Worm (Caenorhabditis elegans): ENCODE data around the gene scd-1.
A peak's percentile ranks its signal among the peaks of the same experiment; 100 is the strongest.

scd-1 gene

ce11 chrX:12563589-12563988 lies 38.0 kb upstream of the scd-1 start (continued):
- peak; percentile 87 for TF ChIP-seq tbx-2 (tag; optimal IDR thresholded peaks at IDR 0.05)
- TF ChIP-seq C08G9.2 (tag; optimal IDR thresholded peaks at IDR 0.05): peak; percentile 85
- TF ChIP-seq hlh-30 (tag; optimal IDR thresholded peaks at IDR 0.05; ENCODE audit: insufficient read depth): peak; percentile 62
- TF ChIP-seq pha-4 (tag; optimal IDR thresholded peaks at IDR 0.05): no peak
- TF ChIP-seq ama-1 (optimal IDR thresholded peaks at IDR 0.05): no peak
- TF ChIP-seq che-1 (tag; optimal IDR thresholded peaks at IDR 0.05): peak; percentile 87
- peak; percentile 74 for TF ChIP-seq zip-5 (tag; optimal IDR thresholded peaks at IDR 0.05)
- peak; percentile 93 for TF ChIP-seq ceh-34 (tag; optimal IDR thresholded peaks at IDR 0.05)
- peak; percentile 99 for TF ChIP-seq ref-2 (tag; optimal IDR thresholded peaks at IDR 0.05)
- TF ChIP-seq C38D4.7 (GFP tag; optimal IDR thresholded peaks at IDR 0.05): peak; percentile 87
- peak; percentile 95 for TF ChIP-seq unc-3 (GFP tag; conservative IDR thresholded peaks at IDR 0.05)
- TF ChIP-seq unc-3 (tag; optimal IDR thresholded peaks at IDR 0.05): peak; percentile 90
- TF ChIP-seq unc-55 (GFP tag; optimal IDR thresholded peaks at IDR 0.05): peak; percentile 22
- TF ChIP-seq ceh-24 (tag; optimal IDR thresholded peaks at IDR 0.05): peak; percentile 54
- peak; percentile 86 for TF ChIP-seq hlh-8 (tag; optimal IDR thresholded peaks at IDR 0.05)
- peak; percentile 33 for TF ChIP-seq fkh-10 (GFP tag; optimal IDR thresholded peaks at IDR 0.05)
- peak; percentile 88 for TF ChIP-seq unc-86 (tag; optimal IDR thresholded peaks at IDR 0.05)
- TF ChIP-seq mec-3 (tag; optimal IDR thresholded peaks at IDR 0.05; ENCODE audit: borderline replicate concordance): peak; percentile 63
- peak; percentile 86 for TF ChIP-seq sox-2 (GFP tag; IDR thresholded peaks at IDR 0.05)
- TF ChIP-seq fax-1 (tag; optimal IDR thresholded peaks at IDR 0.05): peak; percentile 89
- TF ChIP-seq ceh-2 (tag; optimal IDR thresholded peaks at IDR 0.05): peak; percentile 85
- TF ChIP-seq gmeb-2 (tag; optimal IDR thresholded peaks at IDR 0.05): peak; percentile 95
- TF ChIP-seq dmd-4 (tag; optimal IDR thresholded peaks at IDR 0.05; ENCODE audit: borderline replicate concordance): peak; percentile 78
- TF ChIP-seq eyg-1 (tag; optimal IDR thresholded peaks at IDR 0.05): peak; percentile 84
- peak; percentile 52 for TF ChIP-seq ets-4 (tag; optimal IDR thresholded peaks at IDR 0.05)
- TF ChIP-seq lim-6 (tag; optimal IDR thresholded peaks at IDR 0.05): peak; percentile 77
- peak; percentile 81 for TF ChIP-seq K02D7.2 (tag; optimal IDR thresholded peaks at IDR 0.05)
- TF ChIP-seq ceh-14 (tag; optimal IDR thresholded peaks at IDR 0.05): peak; percentile 88
- no peak for TF ChIP-seq nhr-11 (tag; optimal IDR thresholded peaks at IDR 0.05)
- TF ChIP-seq pat-9 (tag; optimal IDR thresholded peaks at IDR 0.05): peak; percentile 90
- no peak for TF ChIP-seq ceh-22 (tag; optimal IDR thresholded peaks at IDR 0.05)
- peak; percentile 97 for TF ChIP-seq ceh-45 (GFP tag; IDR thresholded peaks at IDR 0.05)
- TF ChIP-seq T23F11.4 (GFP tag; optimal IDR thresholded peaks at IDR 0.05): peak; percentile 89
- TF ChIP-seq ceh-9 (tag; optimal IDR thresholded peaks at IDR 0.05): peak; percentile 79
- TF ChIP-seq unc-42 (tag; optimal IDR thresholded peaks at IDR 0.05): peak; percentile 59
- TF ChIP-seq pax-1 (tag; optimal IDR thresholded peaks at IDR 0.05): no peak
- peak; percentile 67 for TF ChIP-seq nfya-1 (tag; optimal IDR thresholded peaks at IDR 0.05)

ce11 chrX:12551633-12552032 lies 26.0 kb upstream of the scd-1 start, which contains the start of gene npr-4:
npr-4 (minus strand) TSS chrX:12551684.
- TF ChIP-seq unc-3 (GFP tag; conservative IDR thresholded peaks at IDR 0.05): no peak
- TF ChIP-seq unc-3 (tag; optimal IDR thresholded peaks at IDR 0.05): no peak
- TF ChIP-seq ttx-3 (tag; optimal IDR thresholded peaks at IDR 0.05): no peak
- TF ChIP-seq pha-4 (tag; optimal IDR thresholded peaks at IDR 0.05): no peak
- no peak for TF ChIP-seq gmeb-2 (tag; optimal IDR thresholded peaks at IDR 0.05)
- TF ChIP-seq ceh-22 (tag; optimal IDR thresholded peaks at IDR 0.05): no peak
- no peak for TF ChIP-seq C08G9.2 (tag; optimal IDR thresholded peaks at IDR 0.05)

- TF ChIP-seq fkh-6 (tag; optimal IDR thresholded peaks at IDR 0.05) (no peak), unc-42 (tag; optimal IDR thresholded peaks at IDR 0.05) (peak; percentile 92), ref-2 (tag; optimal IDR thresholded peaks at IDR 0.05) (no peak), ceh-31 (tag; optimal IDR thresholded peaks at IDR 0.05) (no peak), sox-4 (tag; optimal IDR thresholded peaks at IDR 0.05) (no peak)
Observed at ce11 chrX:12549056-12549455, 23.5 kb upstream of the scd-1 start.
